Fruit fly (Drosophila melanogaster): Measurements from ENCODE around the gene Myo61F.

Gene Myo61F

dm6 chr3L:1368201-1368617, 49.9 kb downstream of the Myo61F start (continued):
- peak; percentile 58 for TF ChIP-seq Dad (GFP tag; optimal IDR thresholded peaks at IDR 0.05)
- TF ChIP-seq dmrt99B (tag; optimal IDR thresholded peaks at IDR 0.05): peak; percentile 84
- peak; percentile 75 for TF ChIP-seq CG6813 (GFP tag; optimal IDR thresholded peaks at IDR 0.05)
- TF ChIP-seq Atf-2 (GFP tag; optimal IDR thresholded peaks at IDR 0.05): peak; percentile 61
- TF ChIP-seq pita (GFP tag; optimal IDR thresholded peaks at IDR 0.05): no peak
- peak; percentile 72 for TF ChIP-seq Fer3 (tag; optimal IDR thresholded peaks at IDR 0.05)
- TF ChIP-seq dm (GFP tag; optimal IDR thresholded peaks at IDR 0.05): peak; percentile 49
- peak; percentile 13 for TF ChIP-seq en (GFP tag; optimal IDR thresholded peaks at IDR 0.05)
- TF ChIP-seq Sox100B (GFP tag; optimal IDR thresholded peaks at IDR 0.05): peak; percentile 38
- TF ChIP-seq CG4617 (GFP tag; optimal IDR thresholded peaks at IDR 0.05; ENCODE audit: borderline replicate concordance): peak; percentile 46
- TF ChIP-seq CG17829 (tag; optimal IDR thresholded peaks at IDR 0.05): peak; percentile 80
- peak; percentile 73 to 92 for TF ChIP-seq eve (GFP tag; optimal IDR thresholded peaks at IDR 0.05)
- TF ChIP-seq lmd (GFP tag; IDR thresholded peaks at IDR 0.05): peak; percentile 89
- TF ChIP-seq Dll (GFP tag; IDR thresholded peaks at IDR 0.05; ENCODE audit: partially characterized antibody): no peak
- TF ChIP-seq D (optimal IDR thresholded peaks at IDR 0.05): no peak
- TF ChIP-seq D (GFP tag; optimal IDR thresholded peaks at IDR 0.05): peak; percentile 68
- peak; percentile 66 for TF ChIP-seq Ssrp (tag; optimal IDR thresholded peaks at IDR 0.05)
- peak; percentile 31 for TF ChIP-seq mirr (GFP tag; optimal IDR thresholded peaks at IDR 0.05)
- peak; percentile 68 for TF ChIP-seq Abd-B (GFP tag; optimal IDR thresholded peaks at IDR 0.05)
- peak; percentile 40 for TF ChIP-seq CG7745 (tag; optimal IDR thresholded peaks at IDR 0.05)
- peak; percentile 73 for TF ChIP-seq slp2 (GFP tag; optimal IDR thresholded peaks at IDR 0.05)
- peak in 1 of 3 experiments; percentile 79 for TF ChIP-seq lola (GFP tag; optimal IDR thresholded peaks at IDR 0.05)
- no peak for TF ChIP-seq Sry-β (GFP tag; optimal IDR thresholded peaks at IDR 0.05)
- peak; percentile 75 for TF ChIP-seq az2 (GFP tag; optimal IDR thresholded peaks at IDR 0.05)
- TF ChIP-seq CG9932 (GFP tag; IDR thresholded peaks at IDR 0.05): peak; percentile 85
- TF ChIP-seq dimm (GFP tag; IDR thresholded peaks at IDR 0.05): no peak
- TF ChIP-seq CG2712 (tag; optimal IDR thresholded peaks at IDR 0.05): peak; percentile 87
- TF ChIP-seq CG14014 (GFP tag; IDR thresholded peaks at IDR 0.05): peak; percentile 89
- TF ChIP-seq trh (GFP tag; optimal IDR thresholded peaks at IDR 0.05): peak; percentile 14
- TF ChIP-seq lbe (GFP tag; optimal IDR thresholded peaks at IDR 0.05): peak; percentile 74
- peak; percentile 81 for TF ChIP-seq lilli (GFP tag; optimal IDR thresholded peaks at IDR 0.05)
- TF ChIP-seq B-H2 (GFP tag; optimal IDR thresholded peaks at IDR 0.05): no peak
- TF ChIP-seq Mad (GFP tag; optimal IDR thresholded peaks at IDR 0.05): peak; percentile 66
- peak; percentile 53 for TF ChIP-seq nerfin-1 (tag; optimal IDR thresholded peaks at IDR 0.05)
- TF ChIP-seq Sin3A (optimal IDR thresholded peaks at IDR 0.05): no peak
- TF ChIP-seq CG1024 (GFP tag; IDR thresholded peaks at IDR 0.05): peak; percentile 61; the same call in 1 of the 2 replicates
- no peak for TF ChIP-seq p53 (GFP tag; optimal IDR thresholded peaks at IDR 0.05)
- peak; percentile 74 for TF ChIP-seq nmo (GFP tag; optimal IDR thresholded peaks at IDR 0.05)
- TF ChIP-seq wek (GFP tag; optimal IDR thresholded peaks at IDR 0.05): no peak
- TF ChIP-seq Dip2 (GFP tag; IDR thresholded peaks at IDR 0.05): no peak
- peak; percentile 39 for TF ChIP-seq CG12104 (GFP tag; optimal IDR thresholded peaks at IDR 0.05)
- TF ChIP-seq Spps (tag; optimal IDR thresholded peaks at IDR 0.05): peak; percentile 16
- TF ChIP-seq CG7963 (GFP tag; IDR thresholded peaks at IDR 0.05; ENCODE audit: partially characterized antibody): no peak
- peak; percentile 58 for TF ChIP-seq fd96Cb (tag; optimal IDR thresholded peaks at IDR 0.05)
- peak; percentile 57 for TF ChIP-seq Fer2 (tag; optimal IDR thresholded peaks at IDR 0.05)
- TF ChIP-seq CG4282 (GFP tag; optimal IDR thresholded peaks at IDR 0.05): no peak
- peak; percentile 24 for TF ChIP-seq odd (GFP tag; optimal IDR thresholded peaks at IDR 0.05)
- TF ChIP-seq gem (tag; optimal IDR thresholded peaks at IDR 0.05): peak; percentile 84
- TF ChIP-seq CG3838 (GFP tag; optimal IDR thresholded peaks at IDR 0.05): no peak
- peak; percentile 77 for TF ChIP-seq CG14667 (GFP tag; IDR thresholded peaks at IDR 0.05)
- peak; percentile 97 for TF ChIP-seq Ets65A (GFP tag)

Data from whole organism, embryonic.